Worm (Caenorhabditis elegans) whole organism, early embryonic: ENCODE measurements around the gene srx-59.

Experiments used
- F13C5.2 ChIP-seq: sonication (generic microtip); optimal IDR thresholded peaks from 2 replicates; lab custom pipeline; 2017; ENCODE audit warnings: mild to moderate bottlenecking, missing genetic modification characterization, inconsistent platforms, missing compliant biosample characterization
- aly-1 ChIP-seq: sonication (generic microtip); optimal IDR thresholded peaks from 2 replicates; lab custom pipeline; 2016; ENCODE audit warnings: missing genetic modification characterization, missing compliant biosample characterization
- ama-1 ChIP-seq: fragments of 150-350 bp; optimal IDR thresholded peaks from 2 replicates; lab custom pipeline; 2014
- ceh-13 ChIP-seq: fragments of 200-800 bp; sonication (Bioruptor generic); optimal IDR thresholded peaks from 2 replicates; lab custom pipeline; 2018; ENCODE audit warnings: mild to moderate bottlenecking, missing genetic modification characterization, missing compliant biosample characterization
- ceh-36 ChIP-seq: sonication (generic microtip); optimal IDR thresholded peaks from 2 replicates; lab custom pipeline; 2016; ENCODE audit warnings: missing genetic modification characterization, inconsistent platforms, missing compliant biosample characterization
- ets-7 ChIP-seq: sonication (generic microtip); optimal IDR thresholded peaks from 2 replicates; lab custom pipeline; 2016; ENCODE audit warnings: missing genotype, missing genetic modification characterization, missing compliant biosample characterization
- flt-1 ChIP-seq: fragments of 200-800 bp; sonication (Bioruptor generic); IDR thresholded peaks from 2 replicates; pipeline ENCODE4 v1.3.6; 2022; ENCODE audit warnings: missing genetic modification characterization, missing compliant biosample characterization
- hmg-4 ChIP-seq: fragments of 200-800 bp; sonication (Bioruptor generic); optimal IDR thresholded peaks from 2 replicates; lab custom pipeline; 2018; ENCODE audit warnings: mild to moderate bottlenecking, missing genetic modification characterization, missing compliant biosample characterization
- sea-1 ChIP-seq: fragments of 200-800 bp; sonication (Bioruptor generic); conservative IDR thresholded peaks from 2 replicates; pipeline ENCODE4 v1.3.6; 2022; ENCODE audit warnings: missing genetic modification characterization, missing compliant biosample characterization
- tbx-11 ChIP-seq: fragments of 200-800 bp; sonication (Bioruptor generic); IDR thresholded peaks from 2 replicates; pipeline ENCODE4 v1.3.6; 2022; ENCODE audit warnings: missing genetic modification characterization, missing compliant biosample characterization
- tbx-37 ChIP-seq: fragments of 200-800 bp; sonication (Bioruptor generic); conservative IDR thresholded peaks from 2 replicates; pipeline ENCODE4 v1.3.6; 2022; ENCODE audit warnings: missing genetic modification reagents, missing genetic modification characterization, missing compliant biosample characterization
- tra-4 ChIP-seq: sonication (generic microtip); optimal IDR thresholded peaks from 2 replicates; lab custom pipeline; 2017; ENCODE audit warnings: missing genetic modification characterization, missing compliant biosample characterization

DNA sequence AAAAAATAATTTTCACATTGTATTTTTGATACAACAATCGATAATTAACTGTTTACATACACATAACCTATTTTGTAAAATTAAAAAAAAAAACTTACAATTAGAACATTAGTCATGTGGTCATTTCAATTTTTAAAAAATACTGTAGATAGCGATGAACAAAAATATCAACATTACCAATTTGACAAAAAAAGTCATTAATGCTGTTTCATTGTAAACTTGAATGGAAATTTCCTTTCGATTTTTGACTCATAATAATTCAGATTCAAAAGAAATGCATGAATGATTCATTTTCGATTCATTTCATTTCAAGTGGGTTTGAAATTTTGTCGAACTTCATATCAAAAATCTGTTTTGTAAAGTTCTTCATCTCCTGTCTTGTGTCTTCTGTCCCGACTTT, 37.8 kb downstream of the srx-59 start, which contains the start of gene C33G8.2:
- no peak for TF ChIP-seq tbx-11 (GFP tag; lab: Robert Waterston, UW)
- TF ChIP-seq flt-1 (GFP tag; lab: Robert Waterston, UW) = no peak
- no peak for TF ChIP-seq F13C5.2 (tag; lab: Kevin White, UChicago)
- no peak for TF ChIP-seq aly-1 (tag; lab: Kevin White, UChicago)
- TF ChIP-seq sea-1 (GFP tag; lab: Robert Waterston, UW) = no peak
- TF ChIP-seq ama-1 (lab: Kevin White, UChicago) = no peak
- no peak for TF ChIP-seq tbx-37 (GFP tag; lab: Robert Waterston, UW)
- TF ChIP-seq ceh-36 (tag; lab: Kevin White, UChicago) = no peak
- TF ChIP-seq tra-4 (tag; lab: Kevin White, UChicago) = no peak
- no peak for TF ChIP-seq hmg-4 (GFP tag; lab: Kevin White, UChicago)
- no peak for TF ChIP-seq ceh-13 (GFP tag; lab: Kevin White, UChicago)
- TF ChIP-seq ets-7 (tag; lab: Kevin White, UChicago) = no peak
